Fruit fly (Drosophila melanogaster) whole organism, embryonic: ENCODE data around the gene Cp16.

Experiments used
- Bteb2 ChIP-seq: fragments of 200-800 bp; sonication (Bioruptor generic); optimal IDR thresholded peaks from 2 replicates; lab custom pipeline; 2016; ENCODE audit warnings: missing biosample characterization, missing genetic modification characterization
- C15 ChIP-seq: fragments of 200-800 bp; sonication (Bioruptor generic); IDR thresholded peaks from 3 replicates; pipeline ENCODE4 v1.3.6; 2022; ENCODE audit warnings: missing biosample characterization, missing genetic modification characterization
- CG11504 ChIP-seq: fragments of 200-800 bp; sonication (Bioruptor generic); optimal IDR thresholded peaks from 3 replicates; lab custom pipeline; 2019; ENCODE audit warnings: missing biosample characterization, mild to moderate bottlenecking, missing genetic modification characterization, moderate library complexity
- CG11695 ChIP-seq: fragments of 200-800 bp; sonication (Bioruptor generic); IDR thresholded peaks from 3 replicates; pipeline ENCODE4 v1.3.6; 2022; ENCODE audit warnings: missing biosample characterization, missing genetic modification characterization
- CG13123 ChIP-seq: fragments of 200-800 bp; sonication (Bioruptor generic); optimal IDR thresholded peaks from 2 replicates; lab custom pipeline; 2016; ENCODE audit warnings: missing biosample characterization, missing genetic modification characterization
- CG13775 ChIP-seq: fragments of 200-800 bp; sonication (Bioruptor generic); optimal IDR thresholded peaks from 3 replicates; lab custom pipeline; 2017; ENCODE audit warnings: missing biosample characterization, mild to moderate bottlenecking, missing genetic modification characterization
- CG14050 ChIP-seq: fragments of 200-800 bp; sonication (Bioruptor generic); IDR thresholded peaks from 3 replicates; pipeline ENCODE4 v1.3.6; 2022; ENCODE audit warnings: missing biosample characterization, missing genetic modification characterization
- CG14965 ChIP-seq: fragments of 200-800 bp; sonication (Bioruptor generic); optimal IDR thresholded peaks from 2 replicates; lab custom pipeline; 2016; ENCODE audit warnings: missing biosample characterization, missing genetic modification characterization, borderline replicate concordance
- CG1603 ChIP-seq: fragments of 200-800 bp; sonication (Bioruptor generic); optimal IDR thresholded peaks from 2 replicates; lab custom pipeline; 2019; ENCODE audit warnings: missing biosample characterization, mild to moderate bottlenecking, missing genetic modification characterization, moderate library complexity
- CG1792 ChIP-seq: fragments of 200-800 bp; sonication (Bioruptor generic); optimal IDR thresholded peaks from 2 replicates; lab custom pipeline; 2016; ENCODE audit warnings: missing biosample characterization, missing genetic modification characterization
- CG2712 ChIP-seq: fragments of 200-800 bp; optimal IDR thresholded peaks from 3 replicates; lab custom pipeline; 2019; ENCODE audit warnings: missing biosample characterization, mild to moderate bottlenecking, missing genetic modification characterization, moderate library complexity
- CG32532 ChIP-seq: fragments of 200-800 bp; sonication (Bioruptor generic); IDR thresholded peaks from 2 replicates; pipeline ENCODE4 v1.3.6; 2022; ENCODE audit warnings: missing biosample characterization, missing genetic modification characterization
- CG6813 ChIP-seq: fragments of 200-800 bp; sonication (Bioruptor generic); optimal IDR thresholded peaks from 2 replicates; lab custom pipeline; 2017; ENCODE audit warnings: missing biosample characterization, missing genetic modification characterization, mild to moderate bottlenecking, moderate library complexity, missing genetic modification reagents
- CG7271 ChIP-seq: fragments of 200-800 bp; sonication (Bioruptor generic); optimal IDR thresholded peaks from 2 replicates; lab custom pipeline; 2018; ENCODE audit warnings: missing biosample characterization, mild to moderate bottlenecking, missing genetic modification characterization, moderate library complexity
- CG7372 ChIP-seq: fragments of 200-800 bp; sonication (Bioruptor generic); IDR thresholded peaks from 2 replicates; pipeline ENCODE4 v1.3.6; 2022; ENCODE audit warnings: missing biosample characterization, missing genetic modification characterization
- CG7786 ChIP-seq: fragments of 200-800 bp; sonication (Bioruptor generic); optimal IDR thresholded peaks from 2 replicates; lab custom pipeline; 2016; ENCODE audit warnings: missing biosample characterization, missing genetic modification characterization
- CG7928 ChIP-seq: fragments of 200-800 bp; sonication (Bioruptor generic); optimal IDR thresholded peaks from 2 replicates; lab custom pipeline; 2017; ENCODE audit warnings: missing biosample characterization, mild to moderate bottlenecking, missing genetic modification characterization
- CHES-1-like ChIP-seq: fragments of 200-800 bp; sonication (Bioruptor generic); optimal IDR thresholded peaks from 2 replicates; lab custom pipeline; 2016; ENCODE audit warnings: missing biosample characterization, missing genetic modification characterization
- D19B ChIP-seq: fragments of 200-800 bp; sonication (Bioruptor generic); optimal IDR thresholded peaks from 2 replicates; lab custom pipeline; 2017; ENCODE audit warnings: missing biosample characterization, mild to moderate bottlenecking, missing genetic modification characterization
- Dad ChIP-seq: fragments of 200-800 bp; sonication (Bioruptor generic); optimal IDR thresholded peaks from 3 replicates; lab custom pipeline; 2016; ENCODE audit warnings: missing biosample characterization, missing genetic modification characterization
- HLH4C ChIP-seq: fragments of 200-800 bp; sonication (Bioruptor generic); IDR thresholded peaks from 3 replicates; pipeline ENCODE4 v1.3.6; 2022; ENCODE audit warnings: missing biosample characterization, missing genetic modification characterization; ENCODE audit not compliant: partially characterized antibody
- HmgZ ChIP-seq: fragments of 200-800 bp; sonication (Bioruptor generic); optimal IDR thresholded peaks from 2 replicates; lab custom pipeline; 2018; ENCODE audit warnings: missing biosample characterization, mild to moderate bottlenecking, missing genetic modification characterization
- Kr ChIP-seq: fragments of 200-800 bp; sonication (Bioruptor generic); optimal IDR thresholded peaks from 2 replicates; lab custom pipeline; 2017; ENCODE audit warnings: missing biosample characterization, mild to moderate bottlenecking, missing genetic modification characterization
- Lim3 ChIP-seq: fragments of 200-800 bp; sonication (Bioruptor generic); IDR thresholded peaks from 2 replicates; pipeline ENCODE4 v1.3.6; 2022; ENCODE audit warnings: missing biosample characterization, missing genetic modification characterization
- MTF-1 ChIP-seq: fragments of 200-800 bp; sonication (Bioruptor generic); optimal IDR thresholded peaks from 2 replicates; lab custom pipeline; 2018; ENCODE audit warnings: missing biosample characterization, mild to moderate bottlenecking, missing genetic modification characterization, borderline replicate concordance
- Mrtf ChIP-seq: fragments of 200-800 bp; sonication (Bioruptor generic); IDR thresholded peaks from 3 replicates; pipeline ENCODE4 v1.3.6; 2022; ENCODE audit warnings: missing biosample characterization, missing genetic modification characterization
- Pdp1 ChIP-seq, 2 experiments: fragments of 200-800 bp; sonication (Bioruptor generic); optimal IDR thresholded peaks; 3 replicates each; lab custom pipeline; 2016; ENCODE audit warnings: missing biosample characterization in 2 of 2, missing genetic modification characterization in 2 of 2, mild to moderate bottlenecking in 1 of 2, moderate library complexity in 1 of 2
- Poxn ChIP-seq: fragments of 200-800 bp; sonication (Bioruptor generic); IDR thresholded peaks from 2 replicates; pipeline ENCODE4 v1.3.6; 2022; ENCODE audit warnings: missing biosample characterization, missing genetic modification characterization
- Vsx1 ChIP-seq: fragments of 200-800 bp; sonication (Bioruptor generic); optimal IDR thresholded peaks from 2 replicates; lab custom pipeline; 2017; ENCODE audit warnings: missing biosample characterization, mild to moderate bottlenecking, missing genetic modification characterization, missing genetic modification reagents
- ab ChIP-seq: fragments of 200-800 bp; sonication (Bioruptor generic); optimal IDR thresholded peaks from 2 replicates; lab custom pipeline; 2016; ENCODE audit warnings: missing biosample characterization, missing genetic modification characterization
- bigmax ChIP-seq: fragments of 200-800 bp; sonication (Bioruptor generic); optimal IDR thresholded peaks from 2 replicates; lab custom pipeline; 2018; ENCODE audit warnings: missing biosample characterization, mild to moderate bottlenecking, missing genetic modification characterization
- cas ChIP-seq: fragments of 200-800 bp; sonication (Bioruptor generic); IDR thresholded peaks from 2 replicates; pipeline ENCODE4 v1.3.6; 2022; ENCODE audit warnings: missing biosample characterization, missing genetic modification characterization
- caup ChIP-seq: fragments of 200-800 bp; sonication (Bioruptor generic); optimal IDR thresholded peaks from 3 replicates; lab custom pipeline; 2017; ENCODE audit warnings: missing biosample characterization, mild to moderate bottlenecking, missing genetic modification characterization, moderate library complexity; ENCODE audit not compliant: severe bottlenecking
- chinmo ChIP-seq: fragments of 200-800 bp; sonication (Bioruptor generic); IDR thresholded peaks from 4 replicates; pipeline ENCODE4 v1.3.6; 2022; ENCODE audit warnings: missing biosample characterization, missing genetic modification characterization; ENCODE audit not compliant: partially characterized antibody
- exex ChIP-seq: fragments of 200-800 bp; sonication (Bioruptor generic); optimal IDR thresholded peaks from 4 replicates; lab custom pipeline; 2018; ENCODE audit warnings: missing biosample characterization, mild to moderate bottlenecking, missing genetic modification characterization, moderate library complexity
- ftz-f1 ChIP-seq: fragments of 200-800 bp; sonication (Bioruptor generic); optimal IDR thresholded peaks from 2 replicates; lab custom pipeline; 2016; ENCODE audit warnings: missing biosample characterization, missing genetic modification characterization
- gcm ChIP-seq: fragments of 200-800 bp; sonication (Bioruptor generic); optimal IDR thresholded peaks from 2 replicates; lab custom pipeline; 2019; ENCODE audit warnings: missing biosample characterization, mild to moderate bottlenecking, missing genetic modification characterization, moderate library complexity
- gem ChIP-seq: fragments of 200-800 bp; sonication (Bioruptor generic); optimal IDR thresholded peaks from 2 replicates; lab custom pipeline; 2019; ENCODE audit warnings: missing biosample characterization, mild to moderate bottlenecking, missing genetic modification characterization, moderate library complexity
- grn ChIP-seq: fragments of 200-800 bp; sonication (Bioruptor generic); optimal IDR thresholded peaks from 3 replicates; lab custom pipeline; 2017; ENCODE audit warnings: missing biosample characterization, missing genetic modification characterization
- gro ChIP-seq: fragments of 200-800 bp; sonication (Bioruptor generic); optimal IDR thresholded peaks from 2 replicates; lab custom pipeline; 2016; ENCODE audit warnings: missing biosample characterization, missing genetic modification characterization
- ham ChIP-seq: fragments of 200-800 bp; sonication (Bioruptor generic); IDR thresholded peaks from 2 replicates; pipeline ENCODE4 v1.3.6; 2022; ENCODE audit warnings: missing biosample characterization, missing genetic modification characterization
- her ChIP-seq: fragments of 200-800 bp; sonication (Bioruptor generic); optimal IDR thresholded peaks from 2 replicates; lab custom pipeline; 2016; ENCODE audit warnings: missing biosample characterization, missing genetic modification characterization
- hkb ChIP-seq, 2 experiments: fragments of 200-800 bp in 1 of 2; fragments of >200 bp in 1 of 2; sonication (Bioruptor generic) in 1 of 2; IDR thresholded peaks in 1 of 2; optimal IDR thresholded peaks in 1 of 2; 2 replicates each; pipeline versions ENCODE4 v1.3.6 to Lab custom; 2017 to 2022; ENCODE audit warnings: missing biosample characterization in 1 of 2, missing genetic modification characterization in 1 of 2
- ken ChIP-seq: fragments of 200-800 bp; sonication (Bioruptor generic); IDR thresholded peaks from 3 replicates; pipeline ENCODE4 v1.3.6; 2022; ENCODE audit warnings: missing biosample characterization, missing genetic modification characterization
- onecut ChIP-seq: fragments of 200-800 bp; sonication (Bioruptor generic); IDR thresholded peaks from 2 replicates; pipeline ENCODE4 v1.3.6; 2022; ENCODE audit warnings: missing biosample characterization, missing genetic modification characterization
- otp ChIP-seq: fragments of 200-800 bp; sonication (Bioruptor generic); IDR thresholded peaks from 3 replicates; pipeline ENCODE4, ENCODE4 v1.3.6; 2022; ENCODE audit warnings: missing biosample characterization, missing genetic modification characterization
- ranshi ChIP-seq: fragments of 200-800 bp; sonication (Bioruptor generic); IDR thresholded peaks from 2 replicates; pipeline ENCODE4 v1.3.6; 2022; ENCODE audit warnings: missing biosample characterization, missing genetic modification characterization
- repo ChIP-seq: fragments of 200-800 bp; sonication (Bioruptor generic); optimal IDR thresholded peaks from 2 replicates; lab custom pipeline; 2016; ENCODE audit warnings: missing biosample characterization, missing genetic modification characterization
- sens ChIP-seq: fragments of 200-800 bp; sonication (Bioruptor generic); peaks from one replicate; lab custom pipeline; 2016; ENCODE audit warnings: missing biosample characterization, missing genetic modification characterization
- sens-2 ChIP-seq: fragments of 200-800 bp; sonication (Bioruptor generic); IDR thresholded peaks from 2 replicates; pipeline ENCODE4 v1.3.6; 2022; ENCODE audit warnings: missing biosample characterization, missing genetic modification characterization
- stc ChIP-seq: fragments of 200-800 bp; sonication (Bioruptor generic); IDR thresholded peaks from 2 replicates; pipeline ENCODE4 v1.3.6; 2022; ENCODE audit warnings: missing biosample characterization, missing genetic modification characterization

Gene Cp16

dm6 chr3L:8751262-8751661, 19.5 kb downstream of the Cp16 start (continued):
- TF ChIP-seq repo (no peak), CG2712 (peak; percentile 56), otp (GFP tag; lab: Robert Waterston, UW) (peak; percentile 74; the same call in 2 of the 3 replicates), ham (GFP tag; lab: Robert Waterston, UW) (no peak), Lim3 (GFP tag; lab: Robert Waterston, UW) (no peak), ranshi (GFP tag; lab: Robert Waterston, UW) (no peak), CG6813 (peak; percentile 40), her (no peak), Kr (GFP tag; lab: Kevin White, UChicago) (no peak), bigmax (GFP tag; lab: Kevin White, UChicago) (no peak), CG14965 (GFP tag; lab: Kevin White, UChicago) (no peak), cas (no peak), CG1603 (tag; lab: Kevin White, UChicago) (peak; percentile 60), CG13775 (GFP tag; lab: Kevin White, UChicago) (peak; percentile 5), Vsx1 (GFP tag; lab: Kevin White, UChicago) (no peak), CG13123 (no peak), CG32532 (GFP tag; lab: Robert Waterston, UW) (no peak), MTF-1 (no peak), CG7372 (GFP tag; lab: Robert Waterston, UW) (no peak; the same call in 1 of the 2 replicates), CG7928 (GFP tag; lab: Kevin White, UChicago) (no peak), caup (GFP tag; lab: Kevin White, UChicago) (no peak), CG7271 (tag; lab: Kevin White, UChicago) (no peak), Pdp1 (GFP tag; optimal IDR thresholded peaks at IDR 0.05; lab: Kevin White, UChicago) (peak; percentile 17 to 33), CG11695 (GFP tag; lab: Robert Waterston, UW) (peak; percentile 50; the same call in 1 of the 3 replicates), exex (tag; lab: Kevin White, UChicago) (no peak), Dad (GFP tag; lab: Kevin White, UChicago) (no peak), stc (GFP tag; lab: Robert Waterston, UW) (peak; percentile 59; the same call in 1 of the 2 replicates), onecut (peak; percentile 40; the same call in 1 of the 2 replicates), HLH4C (no peak), CG7786 (no peak), ken (GFP tag; lab: Robert Waterston, UW) (peak; percentile 67; the same call in 2 of the 3 replicates), D19B (GFP tag; lab: Kevin White, UChicago) (no peak), grn (no peak), gem (tag; lab: Kevin White, UChicago) (peak; percentile 73), ab (no peak), C15 (GFP tag; lab: Robert Waterston, UW) (no peak), sens (GFP tag; lab: Kevin White, UChicago) (peak; percentile 87), sens-2 (GFP tag; lab: Robert Waterston, UW) (peak; percentile 49; the same call in 1 of the 2 replicates), gcm (GFP tag; lab: Kevin White, UChicago) (peak; percentile 48), Mrtf (GFP tag; lab: Robert Waterston, UW) (peak; percentile 49; the same call in 1 of the 3 replicates), CHES-1-like (GFP tag; lab: Kevin White, UChicago) (no peak), chinmo (no peak), CG1792 (GFP tag; lab: Kevin White, UChicago) (no peak), gro (GFP tag; lab: Kevin White, UChicago) (no peak), hkb (optimal IDR thresholded peaks at IDR 0.05; lab: Kevin White, UChicago) (no peak), hkb (GFP tag; IDR thresholded peaks at IDR 0.05; lab: Robert Waterston, UW) (peak; percentile 69), ftz-f1 (GFP tag; lab: Kevin White, UChicago) (no peak), Bteb2 (no peak), CG11504 (tag; lab: Kevin White, UChicago) (peak; percentile 73), CG14050 (peak; percentile 32; the same call in 1 of the 3 replicates), HmgZ (tag; lab: Kevin White, UChicago) (no peak), Poxn (GFP tag; lab: Robert Waterston, UW) (no peak)
